Fruit fly (Drosophila melanogaster): ENCODE data around the gene Amacr.

- TF ChIP-seq psq (optimal IDR thresholded peaks at IDR 0.05) (no peak), ttk (optimal IDR thresholded peaks at IDR 0.05) (no peak)
Measured at dm6 chr2L:20792521-20792920, 40.4 kb upstream of the Amacr start.
